Worm (Caenorhabditis elegans) whole organism, midembryonic: Measurements from ENCODE around the gene sod-4.

Source experiments
- T22C8.4 ChIP-seq: fragments of 200-800 bp; sonication (Bioruptor generic); IDR thresholded peaks from 2 replicates; pipeline ENCODE4 v1.3.6; 2022; ENCODE audit warnings: missing genetic modification characterization, missing compliant biosample characterization
- cog-1 ChIP-seq: sonication (generic microtip); optimal IDR thresholded peaks from 2 replicates; lab custom pipeline; 2016; ENCODE audit warnings: missing genetic modification characterization, missing compliant biosample characterization
- flt-1 ChIP-seq: fragments of 200-800 bp; sonication (Bioruptor generic); IDR thresholded peaks from 2 replicates; pipeline ENCODE4 v1.3.6; 2022; ENCODE audit warnings: missing genetic modification characterization, missing compliant biosample characterization
- klf-2 ChIP-seq: fragments of 200-800 bp; sonication (Bioruptor generic); conservative IDR thresholded peaks from 2 replicates; pipeline ENCODE4 v1.3.6; 2022; ENCODE audit warnings: missing genetic modification reagents, missing genetic modification characterization, missing compliant biosample characterization
- med-1 ChIP-seq: sonication (generic microtip); optimal IDR thresholded peaks from 2 replicates; lab custom pipeline; 2017; ENCODE audit warnings: missing genetic modification characterization, mild to moderate bottlenecking, missing compliant biosample characterization, antibody characterized with exemption, missing genetic modification reagents; ENCODE audit not compliant: insufficient read depth
- ref-1 ChIP-seq: fragments of 200-800 bp; sonication (Bioruptor generic); conservative IDR thresholded peaks from 2 replicates; pipeline ENCODE4 v1.3.6; 2022; ENCODE audit warnings: missing genetic modification reagents, missing genetic modification characterization, missing compliant biosample characterization
- tab-1 ChIP-seq: fragments of 200-800 bp; sonication (Bioruptor generic); IDR thresholded peaks from 2 replicates; pipeline ENCODE4 v1.3.6; 2022; ENCODE audit warnings: missing genetic modification characterization, missing compliant biosample characterization
- ztf-23 ChIP-seq: fragments of 200-800 bp; sonication (Bioruptor generic); IDR thresholded peaks from 2 replicates; pipeline ENCODE4 v1.3.6; 2022; ENCODE audit warnings: missing genetic modification reagents, missing genetic modification characterization, missing compliant biosample characterization
- ztf-29 ChIP-seq: fragments of 200-800 bp; sonication (Bioruptor generic); IDR thresholded peaks from 2 replicates; pipeline ENCODE4 v1.3.6; 2022; ENCODE audit warnings: missing genetic modification reagents, missing genetic modification characterization, missing compliant biosample characterization

sod-4 gene

ce11 chrIII:9467095-9467494 lies 33.1 kb downstream of the sod-4 start, which contains the start of gene baf-1:
Gene baf-1, plus strand, starts transcription at chrIII:9467464.
- peak; percentile 34; the same call in 1 of the 2 replicates for TF ChIP-seq T22C8.4 (GFP tag; lab: Robert Waterston, UW)
- TF ChIP-seq flt-1 (GFP tag; lab: Robert Waterston, UW) = no peak
- TF ChIP-seq ref-1 (GFP tag; lab: Robert Waterston, UW) = no peak

DNA sequence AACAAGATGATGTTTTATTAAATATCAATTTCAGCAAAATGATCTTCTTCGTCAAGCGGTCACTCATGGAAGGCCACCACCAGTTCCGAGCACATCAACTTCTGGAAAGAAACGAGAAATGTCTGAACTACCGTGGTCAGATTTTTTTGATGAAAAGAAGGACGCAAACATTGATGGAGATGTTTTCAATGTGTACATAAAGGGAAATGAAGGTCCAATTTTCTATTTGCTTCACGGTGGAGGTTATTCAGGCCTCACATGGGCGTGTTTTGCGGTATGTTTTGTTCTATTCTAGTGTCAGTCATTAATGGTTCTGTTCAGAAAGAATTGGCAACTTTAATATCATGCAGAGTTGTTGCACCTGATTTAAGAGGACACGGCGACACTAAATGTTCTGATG lies 34.3 kb downstream of the sod-4 start, which contains the start of gene B0464.6:
TSS of gene B0464.6 (minus strand) at position 101 of the 400 bp plus-strand sequence.
- TF ChIP-seq ref-1 (GFP tag; lab: Robert Waterston, UW) (no peak), tab-1 (GFP tag; lab: Robert Waterston, UW) (no peak), cog-1 (no peak), T22C8.4 (GFP tag; lab: Robert Waterston, UW) (no peak), ztf-29 (GFP tag; lab: Robert Waterston, UW) (no peak), ztf-23 (no peak), klf-2 (no peak), med-1 (GFP tag; lab: Kevin White, UChicago) (no peak), flt-1 (GFP tag; lab: Robert Waterston, UW) (no peak)

ce11 chrIII:9465424-9465823 lies 34.8 kb downstream of the sod-4 start, which contains the start of gene B0464.9:
Gene B0464.9, plus strand, starts transcription at chrIII:9465767.
- TF ChIP-seq T22C8.4 (GFP tag; lab: Robert Waterston, UW) (peak; percentile 6; the same call in 1 of the 2 replicates), ref-1 (GFP tag; lab: Robert Waterston, UW) (no peak), flt-1 (GFP tag; lab: Robert Waterston, UW) (no peak), ztf-29 (GFP tag; lab: Robert Waterston, UW) (no peak), klf-2 (no peak), ztf-23 (peak; percentile 43; the same call in 1 of the 2 replicates), tab-1 (GFP tag; lab: Robert Waterston, UW) (no peak), cog-1 (no peak), med-1 (GFP tag; lab: Kevin White, UChicago) (no peak)

- no peak for TF ChIP-seq ztf-29 (GFP tag; lab: Robert Waterston, UW)
- no peak for TF ChIP-seq tab-1 (GFP tag; lab: Robert Waterston, UW)
- peak; percentile 5 for TF ChIP-seq med-1 (GFP tag; lab: Kevin White, UChicago)
- TF ChIP-seq klf-2 = no peak
These were observed 37.2 kb downstream of the sod-4 start for ce11 chrIII:9462785-9463467.

DNA sequence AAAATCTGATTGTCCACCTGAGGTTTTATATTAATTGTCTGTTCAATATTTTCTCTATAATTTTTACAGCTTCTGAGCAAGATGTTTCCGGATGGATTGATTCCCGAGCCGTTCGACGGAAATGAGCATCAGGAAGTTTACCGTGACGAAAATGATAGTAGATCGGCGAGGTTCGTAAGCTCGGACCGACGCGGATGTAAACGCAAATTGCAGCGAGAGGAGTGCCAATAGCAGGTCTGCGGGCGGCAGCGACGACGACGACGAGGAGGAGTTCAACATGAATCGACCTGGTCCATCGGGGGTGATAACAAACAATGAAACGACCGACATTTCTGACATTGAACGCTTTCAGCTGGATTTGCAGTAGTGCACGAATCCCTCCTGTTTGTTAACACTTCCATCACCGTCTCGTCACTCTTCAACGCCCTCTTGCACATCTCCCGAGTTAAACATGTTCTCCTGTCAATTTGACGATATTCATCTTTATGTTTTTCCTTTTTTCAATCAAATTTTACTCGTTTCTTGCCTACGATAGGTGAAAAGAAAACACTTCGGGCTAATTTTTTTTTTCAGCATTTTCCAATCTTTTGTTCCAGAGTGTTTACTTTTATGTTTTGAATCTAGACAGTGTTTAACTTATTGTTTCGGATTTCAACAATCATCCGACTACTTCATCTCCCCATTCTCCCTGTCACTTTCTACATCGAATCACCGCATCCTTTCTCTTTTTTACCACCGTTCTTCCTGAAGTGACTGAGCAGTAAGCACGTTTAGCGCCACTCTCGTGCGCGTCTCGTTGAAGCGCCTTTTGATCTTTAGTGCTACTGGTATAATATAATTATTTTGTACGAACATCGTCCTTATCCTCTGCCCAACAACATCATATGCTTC lies 38.0 kb downstream of the sod-4 start:
- TF ChIP-seq cog-1 (no peak), klf-2 (no peak), tab-1 (GFP tag; lab: Robert Waterston, UW) (no peak), T22C8.4 (GFP tag; lab: Robert Waterston, UW) (no peak), ref-1 (GFP tag; lab: Robert Waterston, UW) (no peak)

- TF ChIP-seq med-1 (GFP tag; lab: Kevin White, UChicago) (no peak), T22C8.4 (GFP tag; lab: Robert Waterston, UW) (0 out of 2 replicates have a peak, but pooled peaks have one; percentile 21), ztf-23 (no peak)
These were observed 42.7 kb downstream of the sod-4 start for ce11 chrIII:9457192-9458103.

DNA sequence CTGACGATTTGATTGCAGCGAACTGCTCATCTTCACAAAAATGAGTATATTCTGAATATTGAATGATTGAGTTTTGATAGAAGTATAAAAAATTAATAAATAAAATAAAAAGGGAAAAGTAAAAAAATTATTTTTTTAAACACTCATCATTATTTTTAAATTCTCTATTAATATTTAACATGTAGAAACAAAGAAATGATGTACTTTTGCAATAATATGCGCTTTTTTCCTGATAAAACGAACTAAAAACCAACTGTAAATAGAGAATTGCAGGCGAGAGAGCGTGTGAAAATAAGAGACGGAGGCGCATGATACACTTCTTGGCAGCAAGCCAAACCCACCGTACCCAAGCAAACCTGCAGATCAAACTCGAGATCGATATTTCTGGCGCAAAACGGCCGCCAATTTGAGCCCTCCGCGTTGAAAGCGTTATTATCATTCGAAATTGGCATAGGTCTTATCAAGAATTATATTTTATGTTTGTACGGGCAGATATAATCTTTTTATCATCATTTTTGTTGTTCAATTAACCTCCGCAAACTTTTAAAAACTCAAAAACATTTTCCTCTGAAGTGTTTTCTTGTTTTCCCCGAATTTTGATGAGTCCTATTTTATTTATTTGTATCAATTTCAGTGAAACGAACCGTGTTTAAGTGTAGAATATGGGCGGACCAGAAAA lies 44.1 kb downstream of the sod-4 start, which contains the start of the genes rheb-1 and spk-1:
TSS of gene rheb-1 (minus strand) at position 51 of the 679 bp plus-strand sequence.
TSS of gene spk-1 (plus strand) at position 629 of the 679 bp plus-strand sequence.
- no peak for TF ChIP-seq tab-1 (GFP tag; lab: Robert Waterston, UW)
- TF ChIP-seq ztf-29 (GFP tag; lab: Robert Waterston, UW) = peak; percentile 69
- 0 out of 2 replicates have a peak, but pooled peaks have one; percentile 43 for TF ChIP-seq flt-1 (GFP tag; lab: Robert Waterston, UW)
- TF ChIP-seq klf-2 = no peak
- peak; percentile 82 for TF ChIP-seq T22C8.4 (GFP tag; lab: Robert Waterston, UW)
- TF ChIP-seq cog-1 = peak; percentile 34

ce11 chrIII:9454730-9455129 lies 45.4 kb downstream of the sod-4 start:
- TF ChIP-seq cog-1 = no peak
- no peak for TF ChIP-seq ztf-29 (GFP tag; lab: Robert Waterston, UW)
- no peak for TF ChIP-seq ref-1 (GFP tag; lab: Robert Waterston, UW)
- no peak for TF ChIP-seq med-1 (GFP tag; lab: Kevin White, UChicago)
- TF ChIP-seq tab-1 (GFP tag; lab: Robert Waterston, UW) = no peak
- no peak for TF ChIP-seq ztf-23
- TF ChIP-seq flt-1 (GFP tag; lab: Robert Waterston, UW) = no peak
- no peak for TF ChIP-seq klf-2
- TF ChIP-seq T22C8.4 (GFP tag; lab: Robert Waterston, UW) = no peak
